Worm (Caenorhabditis elegans): ENCODE results near the gene F43H9.3.
A peak's percentile ranks its signal among the peaks of the same experiment; 100 is the strongest.

The F43H9.3 gene

DNA sequence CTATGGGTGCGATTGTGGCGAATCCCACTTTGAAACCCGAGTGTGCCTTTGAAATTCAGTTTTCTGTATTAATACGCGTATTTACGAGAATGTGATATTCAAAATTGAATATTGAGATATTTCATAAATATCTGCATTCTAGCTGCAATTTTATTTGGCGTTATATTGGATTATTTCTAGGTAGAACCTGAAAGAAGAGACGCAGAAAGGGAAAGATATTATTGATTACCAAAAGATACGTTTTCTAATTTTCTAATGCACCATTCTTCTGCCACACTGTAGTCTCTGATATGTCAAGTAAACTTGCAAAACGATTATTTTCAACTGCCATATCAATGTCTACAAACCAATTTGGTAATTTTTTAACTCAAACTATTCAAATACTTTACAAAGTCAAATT, 2.7 kb downstream of the F43H9.3 start, which contains the start of gene ech-3:
Gene ech-3, plus strand, starts transcription at position 178 of the 400 bp plus-strand sequence.
- TF ChIP-seq dmd-6 (GFP tag; IDR thresholded peaks at IDR 0.05), result peak; percentile 15; the same call in 1 of the 2 replicates
- peak; percentile 14 for TF ChIP-seq nhr-28 (tag; optimal IDR thresholded peaks at IDR 0.05)
- TF ChIP-seq daf-12 (tag; optimal IDR thresholded peaks at IDR 0.05), result no peak
- no peak for TF ChIP-seq saeg-2 (GFP tag; IDR thresholded peaks at IDR 0.05)
- no peak for TF ChIP-seq daf-16 (GFP tag; optimal IDR thresholded peaks at IDR 0.05)
- peak; percentile 59 for TF ChIP-seq daf-16 (tag; optimal IDR thresholded peaks at IDR 0.05)
- no peak for TF ChIP-seq snpc-1.2 (GFP tag; IDR thresholded peaks at IDR 0.05)
- peak; percentile 25 for TF ChIP-seq pqm-1 (tag; optimal IDR thresholded peaks at IDR 0.05)
- no peak for TF ChIP-seq aly-2 (tag; optimal IDR thresholded peaks at IDR 0.05)
- peak; percentile 33 for TF ChIP-seq dve-1 (tag; optimal IDR thresholded peaks at IDR 0.05; ENCODE audit: insufficient read depth)

ce11 chrV:8019783-8020182, 5.0 kb downstream of the F43H9.3 start:
- TF ChIP-seq nhr-10 (tag; optimal IDR thresholded peaks at IDR 0.05) (no peak), dmd-6 (GFP tag; IDR thresholded peaks at IDR 0.05) (peak; percentile 32; the same call in 1 of the 2 replicates), mes-2 (tag; optimal IDR thresholded peaks at IDR 0.05; ENCODE audit: poor library complexity, severe bottlenecking) (no peak), lin-29 (GFP tag; IDR thresholded peaks at IDR 0.05) (no peak), nhr-237 (tag; optimal IDR thresholded peaks at IDR 0.05) (no peak), daf-16 (GFP tag; optimal IDR thresholded peaks at IDR 0.05) (no peak), daf-16 (tag; optimal IDR thresholded peaks at IDR 0.05) (peak; percentile 20), F49E8.2 (tag; optimal IDR thresholded peaks at IDR 0.05; ENCODE audit: borderline replicate concordance) (no peak), dve-1 (tag; optimal IDR thresholded peaks at IDR 0.05; ENCODE audit: insufficient read depth) (peak; percentile 1), vab-7 (GFP tag; IDR thresholded peaks at IDR 0.05) (no peak), nhr-28 (tag; optimal IDR thresholded peaks at IDR 0.05) (peak; percentile 45)

ce11 chrV:8018919-8019318, 5.8 kb downstream of the F43H9.3 start:
- TF ChIP-seq pha-4 (GFP tag; IDR thresholded peaks at IDR 0.05) (no peak), pha-4 (tag; optimal IDR thresholded peaks at IDR 0.05) (no peak), nhr-6 (tag; optimal IDR thresholded peaks at IDR 0.05) (no peak), ceh-44 (GFP tag; IDR thresholded peaks at IDR 0.05) (no peak), dve-1 (tag; optimal IDR thresholded peaks at IDR 0.05; ENCODE audit: insufficient read depth) (peak; percentile 36), F26F4.8 (GFP tag; conservative IDR thresholded peaks at IDR 0.05) (no peak), daf-16 (GFP tag; optimal IDR thresholded peaks at IDR 0.05) (no peak), daf-16 (tag; optimal IDR thresholded peaks at IDR 0.05) (peak; percentile 5), unc-39 (tag; optimal IDR thresholded peaks at IDR 0.05) (no peak), ceh-82 (tag; optimal IDR thresholded peaks at IDR 0.05) (no peak), zip-11 (GFP tag; IDR thresholded peaks at IDR 0.05) (no peak), zfp-3 (GFP tag; conservative IDR thresholded peaks at IDR 0.05) (no peak), nhr-111 (GFP tag; optimal IDR thresholded peaks at IDR 0.05) (no peak), madf-5 (GFP tag; IDR thresholded peaks at IDR 0.05) (no peak), daf-12 (tag; optimal IDR thresholded peaks at IDR 0.05) (no peak), skn-1 (tag; optimal IDR thresholded peaks at IDR 0.05) (no peak), mes-2 (tag; optimal IDR thresholded peaks at IDR 0.05; ENCODE audit: poor library complexity, severe bottlenecking) (peak; percentile 16), php-3 (GFP tag; IDR thresholded peaks at IDR 0.05) (0 out of 2 replicates have a peak, but pooled peaks have one; percentile 34), tag-97 (GFP tag; IDR thresholded peaks at IDR 0.05) (no peak), ztf-7 (tag; optimal IDR thresholded peaks at IDR 0.05) (no peak), gei-8 (GFP tag; optimal IDR thresholded peaks at IDR 0.05) (no peak), T20F7.1 (GFP tag; optimal IDR thresholded peaks at IDR 0.05) (no peak), ceh-62 (tag; optimal IDR thresholded peaks at IDR 0.05) (no peak), hlh-11 (tag; optimal IDR thresholded peaks at IDR 0.05) (peak; percentile 17), pqm-1 (tag; optimal IDR thresholded peaks at IDR 0.05) (peak; percentile 37), nhr-11 (tag; optimal IDR thresholded peaks at IDR 0.05) (no peak), dmd-6 (GFP tag; IDR thresholded peaks at IDR 0.05) (peak; percentile 54), jun-1 (tag; optimal IDR thresholded peaks at IDR 0.05) (no peak), lsy-2 (tag; optimal IDR thresholded peaks at IDR 0.05) (no peak), ctbp-1 (GFP tag; IDR thresholded peaks at IDR 0.05) (no peak), sdz-12 (GFP tag; optimal IDR thresholded peaks at IDR 0.05) (no peak), ces-1 (GFP tag; optimal IDR thresholded peaks at IDR 0.05) (no peak), nhr-28 (tag; optimal IDR thresholded peaks at IDR 0.05) (peak; percentile 40), mxl-3 (GFP tag; optimal IDR thresholded peaks at IDR 0.05) (peak; percentile 10), ZK546.5 (tag; optimal IDR thresholded peaks at IDR 0.05) (no peak), zip-2 (tag; optimal IDR thresholded peaks at IDR 0.05) (no peak)

Measured in whole organism, L4 larva.